Worm (Caenorhabditis elegans) whole organism, mixed stage, embryonic: ENCODE results near the gene glb-32.

Experiments used
- M03D4.4 ChIP-seq: sonication (generic microtip); optimal IDR thresholded peaks from 2 replicates; lab custom pipeline; 2017; ENCODE audit warnings: mild to moderate bottlenecking, missing genetic modification characterization, missing compliant biosample characterization
- bed-3 ChIP-seq: fragments of 200-800 bp; sonication (Bioruptor generic); optimal IDR thresholded peaks from 3 replicates; lab custom pipeline; 2018; ENCODE audit warnings: mild to moderate bottlenecking, missing genetic modification characterization, moderate library complexity, missing compliant biosample characterization
- blmp-1 ChIP-seq: fragments of 150-350 bp; optimal IDR thresholded peaks from 2 replicates; lab custom pipeline; 2014; ENCODE audit warnings: missing biosample characterization, missing genetic modification characterization
- ceh-39 ChIP-seq: fragments of 150-350 bp; optimal IDR thresholded peaks from 2 replicates; lab custom pipeline; 2014; ENCODE audit warnings: missing biosample characterization, missing genetic modification characterization
- ceh-43 ChIP-seq: fragments of 200-800 bp; sonication (Bioruptor generic); optimal IDR thresholded peaks from 2 replicates; lab custom pipeline; 2018; ENCODE audit warnings: mild to moderate bottlenecking, missing genetic modification characterization, moderate library complexity, missing compliant biosample characterization
- ceh-83 ChIP-seq: fragments of 200-800 bp; sonication (Bioruptor generic); optimal IDR thresholded peaks from 2 replicates; lab custom pipeline; 2018; ENCODE audit warnings: mild to moderate bottlenecking, missing genetic modification characterization, missing compliant biosample characterization
- ces-1 ChIP-seq: fragments of 150-350 bp; optimal IDR thresholded peaks from 2 replicates; lab custom pipeline; 2014; ENCODE audit warnings: missing biosample characterization, missing genetic modification reagents, missing genetic modification characterization
- cnd-1 ChIP-seq: fragments of 200-800 bp; sonication (Bioruptor generic); optimal IDR thresholded peaks from 2 replicates; lab custom pipeline; 2018; ENCODE audit warnings: mild to moderate bottlenecking, missing genetic modification characterization, missing compliant biosample characterization
- elt-1 ChIP-seq: sonication (generic microtip); optimal IDR thresholded peaks from 2 replicates; lab custom pipeline; 2017; ENCODE audit warnings: missing genetic modification characterization, mild to moderate bottlenecking, missing compliant biosample characterization, antibody characterized with exemption, moderate library complexity, borderline replicate concordance; ENCODE audit not compliant: insufficient read depth
- flh-1 ChIP-seq: fragments of 200-800 bp; sonication (Bioruptor generic); optimal IDR thresholded peaks from 2 replicates; lab custom pipeline; 2018; ENCODE audit warnings: mild to moderate bottlenecking, missing genetic modification characterization, moderate library complexity, missing compliant biosample characterization
- ham-2 ChIP-seq: fragments of 200-800 bp; sonication (Bioruptor generic); optimal IDR thresholded peaks from 2 replicates; lab custom pipeline; 2018; ENCODE audit warnings: mild to moderate bottlenecking, missing genetic modification characterization, missing compliant biosample characterization
- hlh-1 ChIP-seq: fragments of 150-350 bp; optimal IDR thresholded peaks from 2 replicates; lab custom pipeline; 2014; ENCODE audit warnings: missing biosample characterization, missing genetic modification reagents, missing genetic modification characterization
- lin-13 ChIP-seq: fragments of 150-350 bp; optimal IDR thresholded peaks from 2 replicates; lab custom pipeline; 2014; ENCODE audit warnings: missing biosample characterization, missing genetic modification characterization
- lin-32 ChIP-seq: fragments of 200-800 bp; sonication (Bioruptor generic); optimal IDR thresholded peaks from 2 replicates; lab custom pipeline; 2018; ENCODE audit warnings: mild to moderate bottlenecking, missing genetic modification characterization, missing compliant biosample characterization
- lsy-2 ChIP-seq: fragments of 150-350 bp; optimal IDR thresholded peaks from 2 replicates; lab custom pipeline; 2014; ENCODE audit warnings: missing biosample characterization, missing genetic modification characterization
- mab-5 ChIP-seq: fragments of 150-350 bp; optimal IDR thresholded peaks from 2 replicates; lab custom pipeline; 2014; ENCODE audit warnings: missing biosample characterization, missing genetic modification characterization
- mep-1 ChIP-seq: fragments of 150-350 bp; optimal IDR thresholded peaks from 2 replicates; lab custom pipeline; 2017; ENCODE audit warnings: missing biosample characterization, missing genetic modification reagents, missing genetic modification characterization, inconsistent platforms
- mls-2 ChIP-seq: sonication (generic microtip); optimal IDR thresholded peaks from 2 replicates; lab custom pipeline; 2016; ENCODE audit warnings: mild to moderate bottlenecking, missing genetic modification characterization, moderate library complexity, missing compliant biosample characterization
- nhr-12 ChIP-seq: fragments of 150-350 bp; optimal IDR thresholded peaks from 2 replicates; lab custom pipeline; 2014; ENCODE audit warnings: missing biosample characterization, missing genetic modification characterization
- nhr-2 ChIP-seq: fragments of 150-350 bp; optimal IDR thresholded peaks from 2 replicates; lab custom pipeline; 2014; ENCODE audit warnings: missing biosample characterization, missing genetic modification characterization
- nhr-237 ChIP-seq: fragments of 150-350 bp; optimal IDR thresholded peaks from 2 replicates; lab custom pipeline; 2014; ENCODE audit warnings: missing biosample characterization, missing genetic modification characterization
- pha-4 ChIP-seq: fragments of 150-350 bp; optimal IDR thresholded peaks from 2 replicates; lab custom pipeline; 2018; ENCODE audit warnings: missing biosample characterization, missing genetic modification reagents, missing genetic modification characterization
- snpc-4 ChIP-seq: fragments of 150-350 bp; optimal IDR thresholded peaks from 2 replicates; lab custom pipeline; 2014; ENCODE audit warnings: missing biosample characterization, missing genetic modification characterization
- sptf-1 ChIP-seq: sonication (generic microtip); optimal IDR thresholded peaks from 2 replicates; lab custom pipeline; 2017; ENCODE audit warnings: mild to moderate bottlenecking, missing genetic modification characterization, moderate library complexity, missing compliant biosample characterization
- tbx-8 ChIP-seq: fragments of 200-800 bp; sonication (Bioruptor generic); optimal IDR thresholded peaks from 2 replicates; lab custom pipeline; 2018; ENCODE audit warnings: mild to moderate bottlenecking, missing genetic modification characterization, moderate library complexity, missing compliant biosample characterization
- unc-120 ChIP-seq: sonication (generic microtip); optimal IDR thresholded peaks from 2 replicates; lab custom pipeline; 2017; ENCODE audit warnings: missing genetic modification characterization, missing compliant biosample characterization; ENCODE audit not compliant: poor library complexity, severe bottlenecking
- unc-39 ChIP-seq: fragments of 150-350 bp; optimal IDR thresholded peaks from 2 replicates; lab custom pipeline; 2014; ENCODE audit warnings: missing biosample characterization, missing genetic modification characterization
- unc-62 ChIP-seq: fragments of 150-350 bp; optimal IDR thresholded peaks from 2 replicates; lab custom pipeline; 2014; ENCODE audit warnings: missing biosample characterization, missing genetic modification reagents, missing genetic modification characterization
- zip-8 ChIP-seq: fragments of 150-350 bp; optimal IDR thresholded peaks from 2 replicates; lab custom pipeline; 2014; ENCODE audit warnings: missing biosample characterization, missing genetic modification characterization
- ztf-11 ChIP-seq: fragments of 150-350 bp; optimal IDR thresholded peaks from 2 replicates; lab custom pipeline; 2014; ENCODE audit warnings: missing biosample characterization, missing genetic modification characterization

Gene glb-32

ce11 chrV:5089497-5090134 is at the start of gene glb-32:
glb-32 (minus strand) TSS chrV:5089547.
- TF ChIP-seq mls-2 (tag; lab: Kevin White, UChicago) (no peak), ceh-83 (GFP tag; lab: Kevin White, UChicago) (no peak), blmp-1 (tag; lab: Kevin White, UChicago) (no peak), mep-1 (tag; lab: Kevin White, UChicago) (no peak), ceh-39 (tag; lab: Kevin White, UChicago) (no peak), unc-62 (no peak), mab-5 (tag; lab: Kevin White, UChicago) (no peak), ham-2 (no peak), pha-4 (tag; lab: Kevin White, UChicago) (no peak), lin-32 (GFP tag; lab: Kevin White, UChicago) (no peak), ztf-11 (tag; lab: Kevin White, UChicago) (no peak), lin-13 (tag; lab: Kevin White, UChicago) (no peak), hlh-1 (no peak), flh-1 (GFP tag; lab: Kevin White, UChicago) (no peak)
- TF ChIP-seq, all 35 proteins: peak for 0

ce11 chrV:5137919-5138318 is 48.6 kb upstream of the glb-32 start, which contains the start of gene F14F9.3:
F14F9.3 (plus strand) TSS chrV:5138219.
- TF ChIP-seq nhr-237 (tag; lab: Kevin White, UChicago) (no peak), blmp-1 (tag; lab: Kevin White, UChicago) (no peak)
- TF ChIP-seq, all 35 proteins: peak for 0

- TF ChIP-seq mls-2 (tag; lab: Kevin White, UChicago) (no peak), tbx-8 (GFP tag; lab: Kevin White, UChicago) (no peak), elt-1 (tag; lab: Kevin White, UChicago) (no peak), ces-1 (GFP tag; lab: Kevin White, UChicago) (no peak)
- TF ChIP-seq, all 35 proteins: peak for 0
Measured at ce11 chrV:5132441-5132840, 43.1 kb upstream of the glb-32 start, which contains the start of gene F14F9.4. F14F9.4 (plus strand) TSS chrV:5132741.

- TF ChIP-seq M03D4.4 (tag; lab: Kevin White, UChicago), result no peak
- no peak for TF ChIP-seq cnd-1 (tag; lab: Kevin White, UChicago)
- no peak for TF ChIP-seq nhr-237 (tag; lab: Kevin White, UChicago)
- no peak for TF ChIP-seq zip-8 (tag; lab: Kevin White, UChicago)
- TF ChIP-seq unc-62, result no peak
- no peak for TF ChIP-seq mls-2 (tag; lab: Kevin White, UChicago)
- TF ChIP-seq ceh-39 (tag; lab: Kevin White, UChicago), result no peak
- TF ChIP-seq ceh-43 (GFP tag; lab: Kevin White, UChicago), result no peak
- no peak for TF ChIP-seq bed-3 (GFP tag; lab: Kevin White, UChicago)
- TF ChIP-seq mab-5 (tag; lab: Kevin White, UChicago), result no peak
Measured at ce11 chrV:5131380-5131779, 42.0 kb upstream of the glb-32 start.

- no peak for TF ChIP-seq nhr-12 (tag; lab: Kevin White, UChicago)
- TF ChIP-seq unc-62, result no peak
- no peak for TF ChIP-seq unc-120 (tag; lab: Kevin White, UChicago)
- no peak for TF ChIP-seq hlh-1
- TF ChIP-seq blmp-1 (tag; lab: Kevin White, UChicago), result no peak
- TF ChIP-seq lin-13 (tag; lab: Kevin White, UChicago), result no peak
- no peak for TF ChIP-seq nhr-237 (tag; lab: Kevin White, UChicago)
- TF ChIP-seq flh-1 (GFP tag; lab: Kevin White, UChicago), result no peak
- TF ChIP-seq, all 35 proteins: peak for 0
Measured at ce11 chrV:5130018-5130417, 40.7 kb upstream of the glb-32 start, which contains the start of gene F14F9.8. F14F9.8 (plus strand) TSS chrV:5130318.

- TF ChIP-seq lin-32 (GFP tag; lab: Kevin White, UChicago) (no peak), nhr-237 (tag; lab: Kevin White, UChicago) (no peak), sptf-1 (tag; lab: Kevin White, UChicago) (no peak), unc-120 (tag; lab: Kevin White, UChicago) (no peak), ces-1 (GFP tag; lab: Kevin White, UChicago) (no peak), pha-4 (tag; lab: Kevin White, UChicago) (no peak), nhr-2 (tag; lab: Kevin White, UChicago) (no peak), lsy-2 (tag; lab: Kevin White, UChicago) (no peak), zip-8 (tag; lab: Kevin White, UChicago) (no peak), flh-1 (GFP tag; lab: Kevin White, UChicago) (no peak), bed-3 (GFP tag; lab: Kevin White, UChicago) (no peak), unc-39 (tag; lab: Kevin White, UChicago) (no peak), mep-1 (tag; lab: Kevin White, UChicago) (no peak), snpc-4 (tag; lab: Kevin White, UChicago) (no peak), cnd-1 (tag; lab: Kevin White, UChicago) (no peak), ceh-43 (GFP tag; lab: Kevin White, UChicago) (no peak)
Measured at ce11 chrV:5126793-5127192, 37.4 kb upstream of the glb-32 start, which contains the start of gene F14F9.5. F14F9.5 (plus strand) TSS chrV:5127093.
